Fruit fly (Drosophila melanogaster): ENCODE measurements around the gene nebu.

nebu gene

dm6 chr3L:12831290-12831952, 11.5 kb downstream of the nebu start:
- TF ChIP-seq PHDP (tag; optimal IDR thresholded peaks at IDR 0.05) (peak; percentile 71), Hand (GFP tag; optimal IDR thresholded peaks at IDR 0.05) (peak; percentile 36), repo (GFP tag; optimal IDR thresholded peaks at IDR 0.05) (no peak), CG12744 (GFP tag; optimal IDR thresholded peaks at IDR 0.05) (no peak), tgo (GFP tag; IDR thresholded peaks at IDR 0.05) (peak; percentile 50), Vsx1 (GFP tag; optimal IDR thresholded peaks at IDR 0.05) (no peak), aop (GFP tag; IDR thresholded peaks at IDR 0.05) (no peak), tx (GFP tag; optimal IDR thresholded peaks at IDR 0.05) (peak; percentile 15), CG12769 (tag; optimal IDR thresholded peaks at IDR 0.05) (peak; percentile 29), chm (GFP tag; IDR thresholded peaks at IDR 0.05) (peak; percentile 36; the same call in 1 of the 2 replicates), jing (GFP tag; optimal IDR thresholded peaks at IDR 0.05) (peak; percentile 8), CG4424 (GFP tag; optimal IDR thresholded peaks at IDR 0.05) (peak; percentile 26), jumu (GFP tag; optimal IDR thresholded peaks at IDR 0.05) (no peak), CG10543 (GFP tag; optimal IDR thresholded peaks at IDR 0.05) (no peak), nau (GFP tag; optimal IDR thresholded peaks at IDR 0.05) (peak; percentile 44), slp2 (GFP tag; optimal IDR thresholded peaks at IDR 0.05) (peak; percentile 38), Atf-2 (GFP tag; optimal IDR thresholded peaks at IDR 0.05) (peak; percentile 35), MBD-R2 (GFP tag; IDR thresholded peaks at IDR 0.05) (no peak), CG2678 (tag; optimal IDR thresholded peaks at IDR 0.05) (peak; percentile 66), CG3847 (GFP tag; IDR thresholded peaks at IDR 0.05) (peak; percentile 39; the same call in 1 of the 2 replicates), CG6765 (GFP tag; optimal IDR thresholded peaks at IDR 0.05) (no peak), exex (tag; optimal IDR thresholded peaks at IDR 0.05) (no peak), hkb (optimal IDR thresholded peaks at IDR 0.05) (no peak), hkb (GFP tag; IDR thresholded peaks at IDR 0.05) (peak; percentile 57), nerfin-1 (tag; optimal IDR thresholded peaks at IDR 0.05) (no peak), ATbp (GFP tag; optimal IDR thresholded peaks at IDR 0.05) (no peak), Hmr (GFP tag; optimal IDR thresholded peaks at IDR 0.05) (peak; percentile 70), Dip2 (GFP tag; IDR thresholded peaks at IDR 0.05) (no peak), slbo (GFP tag; IDR thresholded peaks at IDR 0.05) (peak; percentile 77), CG7786 (GFP tag; optimal IDR thresholded peaks at IDR 0.05) (peak; percentile 41), CG2875 (GFP tag; optimal IDR thresholded peaks at IDR 0.05) (peak; percentile 24), CG7839 (tag; optimal IDR thresholded peaks at IDR 0.05) (peak; percentile 69), tup (GFP tag; optimal IDR thresholded peaks at IDR 0.05) (no peak), CG15514 (GFP tag; optimal IDR thresholded peaks at IDR 0.05) (peak; percentile 28), Rfx (GFP tag; IDR thresholded peaks at IDR 0.05) (peak; percentile 66), HLH3B (GFP tag; IDR thresholded peaks at IDR 0.05) (0 out of 2 replicates have a peak, but pooled peaks have one; percentile 16), gsb (GFP tag; IDR thresholded peaks at IDR 0.05) (no peak; the same call in 1 of the 2 replicates), nom (GFP tag; optimal IDR thresholded peaks at IDR 0.05) (peak; percentile 20), CG9215 (GFP tag; IDR thresholded peaks at IDR 0.05) (no peak), salm (tag; optimal IDR thresholded peaks at IDR 0.05) (no peak), ci (GFP tag; IDR thresholded peaks at IDR 0.05) (peak; percentile 63; the same call in 1 of the 3 replicates), CG9609 (GFP tag; optimal IDR thresholded peaks at IDR 0.05) (peak; percentile 49), CG18764 (GFP tag; optimal IDR thresholded peaks at IDR 0.05) (no peak), pan (optimal IDR thresholded peaks at IDR 0.05) (no peak), pan (GFP tag; optimal IDR thresholded peaks at IDR 0.05 in 1 of 2, IDR thresholded peaks at IDR 0.05 in 1 of 2) (peak in 1 of 2 experiments; percentile 69), tna (GFP tag; IDR thresholded peaks at IDR 0.05; ENCODE audit: partially characterized antibody) (no peak), CG13624 (GFP tag; optimal IDR thresholded peaks at IDR 0.05) (peak; percentile 45), Mes4 (GFP tag; optimal IDR thresholded peaks at IDR 0.05) (peak; percentile 14), prd (optimal IDR thresholded peaks at IDR 0.05) (no peak), prd (GFP tag; IDR thresholded peaks at IDR 0.05) (peak; percentile 74; the same call in 2 of the 3 replicates)
